Worm (Caenorhabditis elegans) whole organism, late embryonic: ENCODE data around the gene K05F1.14.

Experiments
- K09A11.1 ChIP-seq: sonication (generic microtip); optimal IDR thresholded peaks from 2 replicates; lab custom pipeline; 2017; ENCODE audit warnings: antibody characterized with exemption, mild to moderate bottlenecking, missing genetic modification characterization, missing compliant biosample characterization; ENCODE audit not compliant: insufficient read depth
- T23F11.4 ChIP-seq: fragments of 200-800 bp; sonication (Bioruptor generic); optimal IDR thresholded peaks from 2 replicates; lab custom pipeline; 2018; ENCODE audit warnings: mild to moderate bottlenecking, missing genetic modification characterization, missing compliant biosample characterization
- ahr-1 ChIP-seq: sonication (generic microtip); optimal IDR thresholded peaks from 2 replicates; lab custom pipeline; 2016; ENCODE audit warnings: missing genetic modification characterization, missing compliant biosample characterization
- ceh-2 ChIP-seq: sonication (generic microtip); optimal IDR thresholded peaks from 2 replicates; lab custom pipeline; 2016; ENCODE audit warnings: missing genotype, missing genetic modification characterization, missing compliant biosample characterization
- ceh-30 ChIP-seq: fragments of 150-350 bp; optimal IDR thresholded peaks from 2 replicates; lab custom pipeline; 2014; ENCODE audit warnings: missing biosample characterization, missing genetic modification characterization
- ceh-31 ChIP-seq: sonication (generic microtip); optimal IDR thresholded peaks from 2 replicates; lab custom pipeline; 2016; ENCODE audit warnings: missing genetic modification characterization, missing compliant biosample characterization
- ceh-34 ChIP-seq: sonication (generic microtip); optimal IDR thresholded peaks from 2 replicates; lab custom pipeline; 2016; ENCODE audit warnings: mild to moderate bottlenecking, missing genetic modification characterization, missing compliant biosample characterization
- ceh-48 ChIP-seq: sonication (generic microtip); optimal IDR thresholded peaks from 2 replicates; lab custom pipeline; 2016; ENCODE audit warnings: missing genetic modification characterization, inconsistent platforms, missing compliant biosample characterization
- ceh-9 ChIP-seq: sonication (generic microtip); optimal IDR thresholded peaks from 2 replicates; lab custom pipeline; 2016; ENCODE audit warnings: mild to moderate bottlenecking, missing genetic modification characterization, inconsistent platforms, missing compliant biosample characterization
- che-1 ChIP-seq: sonication (generic microtip); optimal IDR thresholded peaks from 2 replicates; lab custom pipeline; 2016; ENCODE audit warnings: mild to moderate bottlenecking, missing genetic modification characterization, missing compliant biosample characterization
- dmd-4 ChIP-seq: sonication (generic microtip); optimal IDR thresholded peaks from 2 replicates; lab custom pipeline; 2016; ENCODE audit warnings: borderline replicate concordance, missing genetic modification characterization, missing compliant biosample characterization
- dve-1 ChIP-seq: sonication (generic microtip); optimal IDR thresholded peaks from 2 replicates; lab custom pipeline; 2017; ENCODE audit warnings: antibody characterized with exemption, mild to moderate bottlenecking, missing genetic modification characterization, missing compliant biosample characterization
- elt-4 ChIP-seq: sonication (generic microtip); optimal IDR thresholded peaks from 2 replicates; lab custom pipeline; 2016; ENCODE audit warnings: missing genetic modification characterization, missing compliant biosample characterization
- eyg-1 ChIP-seq: sonication (generic microtip); optimal IDR thresholded peaks from 2 replicates; lab custom pipeline; 2016; ENCODE audit warnings: missing genotype, missing genetic modification characterization, missing compliant biosample characterization
- fax-1 ChIP-seq: sonication (generic microtip); optimal IDR thresholded peaks from 2 replicates; lab custom pipeline; 2016; ENCODE audit warnings: missing genotype, missing genetic modification characterization, missing compliant biosample characterization
- fkh-6 ChIP-seq: sonication (generic microtip); optimal IDR thresholded peaks from 2 replicates; lab custom pipeline; 2016; ENCODE audit warnings: missing genetic modification characterization, missing compliant biosample characterization
- gmeb-2 ChIP-seq: sonication (generic microtip); optimal IDR thresholded peaks from 2 replicates; lab custom pipeline; 2016; ENCODE audit warnings: missing genetic modification characterization, inconsistent platforms, missing compliant biosample characterization
- hlh-13 ChIP-seq: fragments of 200-800 bp; sonication (Bioruptor generic); optimal IDR thresholded peaks from 2 replicates; lab custom pipeline; 2018; ENCODE audit warnings: mild to moderate bottlenecking, missing genetic modification characterization, missing compliant biosample characterization
- hlh-15 ChIP-seq: sonication (generic microtip); optimal IDR thresholded peaks from 2 replicates; lab custom pipeline; 2016; ENCODE audit warnings: missing genetic modification characterization, missing compliant biosample characterization
- hlh-6 ChIP-seq: sonication (generic microtip); optimal IDR thresholded peaks from 2 replicates; lab custom pipeline; 2016; ENCODE audit warnings: missing genotype, missing genetic modification characterization, missing compliant biosample characterization
- hlh-8 ChIP-seq: sonication (generic microtip); optimal IDR thresholded peaks from 2 replicates; lab custom pipeline; 2016; ENCODE audit warnings: missing genotype, missing genetic modification characterization, missing compliant biosample characterization
- lin-11 ChIP-seq: fragments of 200-800 bp; sonication (Bioruptor generic); optimal IDR thresholded peaks from 2 replicates; lab custom pipeline; 2018; ENCODE audit warnings: mild to moderate bottlenecking, missing genetic modification characterization, missing compliant biosample characterization
- madf-2 ChIP-seq: sonication (generic microtip); optimal IDR thresholded peaks from 2 replicates; lab custom pipeline; 2017; ENCODE audit warnings: missing genetic modification characterization, missing compliant biosample characterization
- nhr-11 ChIP-seq: fragments of 150-350 bp; optimal IDR thresholded peaks from 2 replicates; lab custom pipeline; 2014; ENCODE audit warnings: missing biosample characterization, missing genetic modification characterization
- odd-2 ChIP-seq: sonication (generic microtip); optimal IDR thresholded peaks from 2 replicates; lab custom pipeline; 2017; ENCODE audit warnings: antibody characterized with exemption, mild to moderate bottlenecking, missing genetic modification characterization, missing compliant biosample characterization
- pag-3 ChIP-seq: sonication (generic microtip); optimal IDR thresholded peaks from 2 replicates; lab custom pipeline; 2016; ENCODE audit warnings: missing compliant biosample characterization, missing genetic modification characterization, borderline replicate concordance
- pat-9 ChIP-seq: fragments of 200-800 bp; sonication (Bioruptor generic); optimal IDR thresholded peaks from 2 replicates; lab custom pipeline; 2018; ENCODE audit warnings: mild to moderate bottlenecking, missing genetic modification characterization, moderate library complexity, missing compliant biosample characterization
- pros-1 ChIP-seq: fragments of 150-350 bp; optimal IDR thresholded peaks from 2 replicates; lab custom pipeline; 2014; ENCODE audit warnings: missing biosample characterization, missing genetic modification reagents, missing genetic modification characterization
- rnt-1 ChIP-seq: sonication (generic microtip); optimal IDR thresholded peaks from 2 replicates; lab custom pipeline; 2016; ENCODE audit warnings: missing genetic modification characterization, missing compliant biosample characterization
- sox-2 ChIP-seq: fragments of 200-800 bp; sonication (Bioruptor generic); IDR thresholded peaks from 2 replicates; pipeline ENCODE4 v1.3.6; 2022; ENCODE audit warnings: missing genetic modification reagents, missing genetic modification characterization, missing compliant biosample characterization
- syd-9 ChIP-seq: sonication (generic microtip); optimal IDR thresholded peaks from 2 replicates; lab custom pipeline; 2016; ENCODE audit warnings: mild to moderate bottlenecking, missing genetic modification characterization, moderate library complexity, missing compliant biosample characterization
- tbx-7 ChIP-seq: sonication (generic microtip); optimal IDR thresholded peaks from 2 replicates; lab custom pipeline; 2016; ENCODE audit warnings: missing genotype, missing genetic modification characterization, missing compliant biosample characterization
- unc-3 ChIP-seq, 2 experiments: fragments of 200-800 bp in 1 of 2; sonication (Bioruptor generic) in 1 of 2; sonication (generic microtip) in 1 of 2; conservative IDR thresholded peaks in 1 of 2; optimal IDR thresholded peaks in 1 of 2; 2 replicates each; pipeline versions ENCODE4 v1.3.6 to Lab custom; 2016 to 2022; ENCODE audit warnings: missing compliant biosample characterization in 2 of 2, missing genetic modification characterization in 2 of 2, missing genetic modification reagents in 1 of 2
- unc-55 ChIP-seq: sonication (generic microtip); optimal IDR thresholded peaks from 2 replicates; lab custom pipeline; 2017; ENCODE audit warnings: missing biosample characterization, missing genetic modification reagents, missing genetic modification characterization
- unc-86 ChIP-seq: sonication (generic microtip); optimal IDR thresholded peaks from 2 replicates; lab custom pipeline; 2016; ENCODE audit warnings: missing genetic modification characterization, missing compliant biosample characterization
- ztf-16 ChIP-seq: sonication (generic microtip); optimal IDR thresholded peaks from 2 replicates; lab custom pipeline; 2017; ENCODE audit warnings: missing genetic modification characterization, missing compliant biosample characterization

The K05F1.14 gene

DNA sequence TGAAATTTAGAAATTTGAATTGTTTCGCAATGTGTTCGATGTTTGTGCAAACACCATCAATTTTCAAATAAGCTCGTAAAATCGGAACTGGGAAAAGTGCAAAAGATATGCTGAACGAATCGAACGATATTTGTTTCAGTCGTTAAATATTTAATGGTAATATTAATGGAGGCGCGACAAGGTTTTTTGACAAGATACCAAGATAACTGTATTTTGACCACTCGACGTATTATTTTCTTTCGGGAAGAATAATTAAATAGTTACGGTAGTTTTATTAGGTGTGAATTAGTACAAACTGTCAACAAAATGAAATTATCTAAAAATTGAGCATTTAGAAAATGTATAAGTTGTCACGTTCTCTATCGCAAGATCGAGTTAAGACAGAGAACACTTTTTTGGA lies 11.9 kb upstream of the K05F1.14 start:
- TF ChIP-seq K09A11.1, result no peak
- TF ChIP-seq fkh-6 (tag; lab: Kevin White, UChicago), result no peak
- TF ChIP-seq che-1 (tag; lab: Kevin White, UChicago), result no peak
- TF ChIP-seq lin-11, result no peak
- TF ChIP-seq, all 69 proteins: peak for 0

- TF ChIP-seq che-1 (tag; lab: Kevin White, UChicago), result no peak
- no peak for TF ChIP-seq T23F11.4 (GFP tag; lab: Kevin White, UChicago)
- no peak for TF ChIP-seq unc-3 (GFP tag; conservative IDR thresholded peaks at IDR 0.05; lab: Robert Waterston, UW)
- TF ChIP-seq unc-3 (tag; optimal IDR thresholded peaks at IDR 0.05; lab: Kevin White, UChicago), result no peak
- TF ChIP-seq elt-4 (tag; lab: Kevin White, UChicago), result no peak
- no peak for TF ChIP-seq dve-1 (tag; lab: Kevin White, UChicago)
- no peak for TF ChIP-seq odd-2
- no peak for TF ChIP-seq madf-2 (tag; lab: Kevin White, UChicago)
These were observed 8.7 kb upstream of the K05F1.14 start, which contains the start of the genes K05F1.9 and K05F1.1 for ce11 chrII:5801075-5801474. Gene K05F1.9 (minus strand): TSS chrII:5801175. Gene K05F1.1 (plus strand): TSS chrII:5801382.

ce11 chrII:5799553-5799952 lies 7.2 kb upstream of the K05F1.14 start, which contains the start of gene K05F1.8:
Gene K05F1.8 (minus strand): TSS chrII:5799653.
- TF ChIP-seq pat-9 (tag; lab: Kevin White, UChicago) (no peak), tbx-7 (no peak), hlh-6 (tag; lab: Kevin White, UChicago) (no peak), gmeb-2 (no peak), dmd-4 (tag; lab: Kevin White, UChicago) (no peak), sox-2 (no peak), madf-2 (tag; lab: Kevin White, UChicago) (no peak), unc-86 (tag; lab: Kevin White, UChicago) (no peak), ahr-1 (tag; lab: Kevin White, UChicago) (no peak), hlh-15 (tag; lab: Kevin White, UChicago) (no peak), ceh-34 (tag; lab: Kevin White, UChicago) (no peak), fax-1 (tag; lab: Kevin White, UChicago) (no peak)

- TF ChIP-seq ztf-16 (tag; lab: Kevin White, UChicago) (no peak), syd-9 (tag; lab: Kevin White, UChicago) (no peak), ceh-31 (tag; lab: Kevin White, UChicago) (no peak), ceh-48 (tag; lab: Kevin White, UChicago) (no peak), rnt-1 (tag; lab: Kevin White, UChicago) (no peak), unc-55 (no peak), che-1 (tag; lab: Kevin White, UChicago) (no peak), pros-1 (tag; lab: Kevin White, UChicago) (no peak), pag-3 (no peak), hlh-13 (GFP tag; lab: Kevin White, UChicago) (no peak), odd-2 (no peak), ceh-2 (tag; lab: Kevin White, UChicago) (no peak), ceh-9 (tag; lab: Kevin White, UChicago) (no peak), hlh-8 (no peak), ceh-30 (tag; lab: Kevin White, UChicago) (no peak), nhr-11 (tag; lab: Kevin White, UChicago) (no peak), eyg-1 (no peak)
These were observed 5.1 kb upstream of the K05F1.14 start, which contains the start of the genes msp-63 and msp-142 for ce11 chrII:5797348-5797977. Gene msp-63 (minus strand): TSS chrII:5797448. Gene msp-142 (plus strand): TSS chrII:5797927.
